Fruit fly (Drosophila melanogaster) whole organism, embryonic: Measurements from ENCODE around the gene Veneno.

Experiments used
- Abd-B ChIP-seq: fragments of 200-800 bp; sonication (Bioruptor generic); optimal IDR thresholded peaks from 2 replicates; lab custom pipeline; 2018; ENCODE audit warnings: missing biosample characterization, mild to moderate bottlenecking, missing genetic modification characterization, moderate library complexity
- Atf6 ChIP-seq: fragments of 200-800 bp; sonication (Bioruptor generic); IDR thresholded peaks from 2 replicates; pipeline ENCODE4 v1.3.6; 2022; ENCODE audit warnings: missing biosample characterization, missing genetic modification characterization
- Bdp1 ChIP-seq: fragments of 200-800 bp; sonication (Bioruptor generic); optimal IDR thresholded peaks from 3 replicates; lab custom pipeline; 2016; ENCODE audit warnings: missing biosample characterization, missing genetic modification characterization
- CG10147 ChIP-seq: fragments of 200-800 bp; sonication (Bioruptor generic); optimal IDR thresholded peaks from 2 replicates; lab custom pipeline; 2019; ENCODE audit warnings: missing biosample characterization, mild to moderate bottlenecking, missing genetic modification characterization, moderate library complexity
- CG10979 ChIP-seq: fragments of 200-800 bp; sonication (Bioruptor generic); optimal IDR thresholded peaks from 2 replicates; lab custom pipeline; 2018; ENCODE audit warnings: missing biosample characterization, mild to moderate bottlenecking, missing genetic modification characterization, moderate library complexity
- CG11085 ChIP-seq: fragments of 200-800 bp; sonication (Bioruptor generic); IDR thresholded peaks from 2 replicates; pipeline ENCODE4 v1.3.6; 2022; ENCODE audit warnings: missing biosample characterization, missing genetic modification characterization
- CG11696 ChIP-seq: fragments of 200-800 bp; sonication (Bioruptor generic); IDR thresholded peaks from 2 replicates; pipeline ENCODE4 v1.3.6; 2022; ENCODE audit warnings: missing biosample characterization, missing genetic modification characterization
- CG12219 ChIP-seq: fragments of 200-800 bp; sonication (Bioruptor generic); optimal IDR thresholded peaks from 3 replicates; lab custom pipeline; 2018; ENCODE audit warnings: missing biosample characterization, mild to moderate bottlenecking, missing genetic modification characterization
- CG15696 ChIP-seq: fragments of 200-800 bp; sonication (Bioruptor generic); optimal IDR thresholded peaks from 2 replicates; lab custom pipeline; 2019; ENCODE audit warnings: missing biosample characterization, mild to moderate bottlenecking, missing genetic modification characterization, moderate library complexity
- CG17385 ChIP-seq: fragments of 200-800 bp; sonication (Bioruptor generic); optimal IDR thresholded peaks from 3 replicates; lab custom pipeline; 2018; ENCODE audit warnings: missing biosample characterization, mild to moderate bottlenecking, missing genetic modification characterization
- CG2116 ChIP-seq: fragments of 200-800 bp; sonication (Bioruptor generic); optimal IDR thresholded peaks from 3 replicates; lab custom pipeline; 2018; ENCODE audit warnings: missing biosample characterization, mild to moderate bottlenecking, missing genetic modification characterization
- CG34422 ChIP-seq: fragments of 200-800 bp; sonication (Bioruptor generic); IDR thresholded peaks from 3 replicates; pipeline ENCODE4 v1.3.6; 2022; ENCODE audit warnings: missing biosample characterization, missing genetic modification characterization
- CG3995 ChIP-seq: fragments of 200-800 bp; sonication (Bioruptor generic); optimal IDR thresholded peaks from 3 replicates; lab custom pipeline; 2016; ENCODE audit warnings: missing biosample characterization, missing genetic modification characterization
- CG4730 ChIP-seq: fragments of 200-800 bp; sonication (Bioruptor generic); IDR thresholded peaks from 2 replicates; pipeline ENCODE4 v1.3.6; 2022; ENCODE audit warnings: missing biosample characterization, missing genetic modification characterization
- CG6175 ChIP-seq: fragments of 200-800 bp; sonication (Bioruptor generic); IDR thresholded peaks from 3 replicates; pipeline ENCODE4 v1.3.6; 2022; ENCODE audit warnings: missing biosample characterization, missing genetic modification characterization
- CG6254 ChIP-seq: fragments of 200-800 bp; sonication (Bioruptor generic); optimal IDR thresholded peaks from 3 replicates; lab custom pipeline; 2017; ENCODE audit warnings: mild to moderate bottlenecking, missing biosample characterization, missing genetic modification reagents, missing genetic modification characterization
- CG6683 ChIP-seq: fragments of 200-800 bp; sonication (Bioruptor generic); optimal IDR thresholded peaks from 2 replicates; lab custom pipeline; 2017; ENCODE audit warnings: missing biosample characterization, mild to moderate bottlenecking, missing genetic modification characterization, missing genetic modification reagents
- CG7357 ChIP-seq: fragments of 200-800 bp; sonication (Bioruptor generic); IDR thresholded peaks from 3 replicates; pipeline ENCODE4 v1.3.6; 2022; ENCODE audit warnings: missing biosample characterization, missing genetic modification characterization
- CG7745 ChIP-seq: fragments of 200-800 bp; sonication (Bioruptor generic); optimal IDR thresholded peaks from 2 replicates; lab custom pipeline; 2018; ENCODE audit warnings: missing biosample characterization, mild to moderate bottlenecking, missing genetic modification characterization, moderate library complexity
- CG7786 ChIP-seq: fragments of 200-800 bp; sonication (Bioruptor generic); optimal IDR thresholded peaks from 2 replicates; lab custom pipeline; 2016; ENCODE audit warnings: missing biosample characterization, missing genetic modification characterization
- CG7928 ChIP-seq: fragments of 200-800 bp; sonication (Bioruptor generic); optimal IDR thresholded peaks from 2 replicates; lab custom pipeline; 2017; ENCODE audit warnings: missing biosample characterization, mild to moderate bottlenecking, missing genetic modification characterization
- CG7987 ChIP-seq: fragments of 200-800 bp; sonication (Bioruptor generic); optimal IDR thresholded peaks from 2 replicates; lab custom pipeline; 2018; ENCODE audit warnings: missing biosample characterization, mild to moderate bottlenecking, missing genetic modification characterization, moderate library complexity
- D ChIP-seq, 2 experiments: fragments of 200-800 bp in 1 of 2; fragments of >200 bp in 1 of 2; sonication (Bioruptor generic) in 1 of 2; optimal IDR thresholded peaks; 2 replicates in 1 of 2; 3 replicates in 1 of 2; lab custom pipeline; 2017; ENCODE audit warnings: mild to moderate bottlenecking in 1 of 2, missing biosample characterization in 1 of 2, missing genetic modification characterization in 1 of 2, missing genetic modification reagents in 1 of 2
- Dad ChIP-seq: fragments of 200-800 bp; sonication (Bioruptor generic); optimal IDR thresholded peaks from 3 replicates; lab custom pipeline; 2016; ENCODE audit warnings: missing biosample characterization, missing genetic modification characterization
- Dek ChIP-seq: fragments of 200-800 bp; sonication (Bioruptor generic); optimal IDR thresholded peaks from 3 replicates; lab custom pipeline; 2019; ENCODE audit warnings: missing biosample characterization, mild to moderate bottlenecking, missing genetic modification characterization, moderate library complexity
- Elba2 ChIP-seq: fragments of 200-800 bp; sonication (Bioruptor generic); optimal IDR thresholded peaks from 3 replicates; lab custom pipeline; 2016; ENCODE audit warnings: missing biosample characterization, missing genetic modification characterization
- Fer3 ChIP-seq: fragments of 200-800 bp; sonication (Bioruptor generic); optimal IDR thresholded peaks from 2 replicates; lab custom pipeline; 2018; ENCODE audit warnings: missing biosample characterization, mild to moderate bottlenecking, missing genetic modification characterization, moderate library complexity
- Hmr ChIP-seq: fragments of 200-800 bp; sonication (Bioruptor generic); optimal IDR thresholded peaks from 3 replicates; lab custom pipeline; 2017; ENCODE audit warnings: mild to moderate bottlenecking, missing biosample characterization, missing genetic modification reagents, missing genetic modification characterization
- Hr39 ChIP-seq: fragments of >200 bp; optimal IDR thresholded peaks from 2 replicates; lab custom pipeline; 2017
- Mad ChIP-seq: fragments of 200-800 bp; sonication (Bioruptor generic); optimal IDR thresholded peaks from 2 replicates; lab custom pipeline; 2016; ENCODE audit warnings: missing biosample characterization, missing genetic modification characterization
- Myb ChIP-seq: fragments of 200-800 bp; sonication (Bioruptor generic); optimal IDR thresholded peaks from 2 replicates; lab custom pipeline; 2016; ENCODE audit warnings: missing biosample characterization, missing genetic modification characterization
- NK7.1 ChIP-seq: fragments of 200-800 bp; sonication (Bioruptor generic); optimal IDR thresholded peaks from 3 replicates; lab custom pipeline; 2016; ENCODE audit warnings: missing biosample characterization, missing genetic modification characterization
- Nf-YA ChIP-seq: fragments of 200-800 bp; sonication (Bioruptor generic); IDR thresholded peaks from 2 replicates; pipeline ENCODE4 v1.3.6; 2022; ENCODE audit warnings: missing biosample characterization, missing genetic modification characterization
- PHDP ChIP-seq: fragments of 200-800 bp; sonication (Bioruptor generic); optimal IDR thresholded peaks from 3 replicates; lab custom pipeline; 2018; ENCODE audit warnings: missing biosample characterization, mild to moderate bottlenecking, missing genetic modification characterization, moderate library complexity
- Sox100B ChIP-seq: fragments of 200-800 bp; sonication (Bioruptor generic); optimal IDR thresholded peaks from 3 replicates; lab custom pipeline; 2018; ENCODE audit warnings: missing biosample characterization, mild to moderate bottlenecking, missing genetic modification characterization
- Trl ChIP-seq, 3 experiments: fragments of >200 bp in 2 of 3; fragments of 200-800 bp in 1 of 3; sonication (Bioruptor generic) in 1 of 3; optimal IDR thresholded peaks; 2 replicates in 1 of 3; 3 replicates in 2 of 3; lab custom pipeline; 2016 to 2017; ENCODE audit warnings: missing biosample characterization in 1 of 3, missing genetic modification characterization in 1 of 3
- chif ChIP-seq, 2 experiments: fragments of 200-800 bp; sonication (Bioruptor generic); optimal IDR thresholded peaks; 3 replicates each; lab custom pipeline; 2016; ENCODE audit warnings: missing biosample characterization in 2 of 2, missing genetic modification characterization in 2 of 2
- ewg ChIP-seq: fragments of 200-800 bp; sonication (Bioruptor generic); optimal IDR thresholded peaks from 3 replicates; lab custom pipeline; 2017; ENCODE audit warnings: mild to moderate bottlenecking, missing biosample characterization, missing genetic modification reagents, missing genetic modification characterization
- gro ChIP-seq: fragments of 200-800 bp; sonication (Bioruptor generic); optimal IDR thresholded peaks from 2 replicates; lab custom pipeline; 2016; ENCODE audit warnings: missing biosample characterization, missing genetic modification characterization
- hb ChIP-seq: fragments of 200-800 bp; sonication (Bioruptor generic); IDR thresholded peaks from 3 replicates; pipeline ENCODE4 v1.3.6; 2022; ENCODE audit warnings: missing biosample characterization, missing genetic modification characterization; ENCODE audit not compliant: partially characterized antibody
- lmd ChIP-seq: fragments of 200-800 bp; sonication (Bioruptor generic); IDR thresholded peaks from 2 replicates; pipeline ENCODE4 v1.3.6; 2022; ENCODE audit warnings: missing biosample characterization, missing genetic modification characterization
- mam ChIP-seq: fragments of 200-800 bp; sonication (Bioruptor generic); optimal IDR thresholded peaks from 3 replicates; lab custom pipeline; 2016; ENCODE audit warnings: missing biosample characterization, missing genetic modification characterization
- repo ChIP-seq: fragments of 200-800 bp; sonication (Bioruptor generic); optimal IDR thresholded peaks from 2 replicates; lab custom pipeline; 2016; ENCODE audit warnings: missing biosample characterization, missing genetic modification characterization
- run ChIP-seq: fragments of 200-800 bp; sonication (Bioruptor generic); optimal IDR thresholded peaks from 3 replicates; lab custom pipeline; 2018; ENCODE audit warnings: missing biosample characterization, mild to moderate bottlenecking, missing genetic modification characterization
- sens ChIP-seq: fragments of 200-800 bp; sonication (Bioruptor generic); peaks from one replicate; lab custom pipeline; 2016; ENCODE audit warnings: missing biosample characterization, missing genetic modification characterization
- sens-2 ChIP-seq: fragments of 200-800 bp; sonication (Bioruptor generic); IDR thresholded peaks from 2 replicates; pipeline ENCODE4 v1.3.6; 2022; ENCODE audit warnings: missing biosample characterization, missing genetic modification characterization
- slou ChIP-seq: fragments of 200-800 bp; sonication (Bioruptor generic); optimal IDR thresholded peaks from 3 replicates; lab custom pipeline; 2016; ENCODE audit warnings: missing biosample characterization, missing genetic modification characterization
- stc ChIP-seq: fragments of 200-800 bp; sonication (Bioruptor generic); IDR thresholded peaks from 2 replicates; pipeline ENCODE4 v1.3.6; 2022; ENCODE audit warnings: missing biosample characterization, missing genetic modification characterization
- vfl ChIP-seq: fragments of 200-800 bp; sonication (Bioruptor generic); optimal IDR thresholded peaks from 2 replicates; lab custom pipeline; 2016; ENCODE audit warnings: missing biosample characterization, missing genetic modification characterization
- vnd ChIP-seq: fragments of 200-800 bp; sonication (Bioruptor generic); IDR thresholded peaks from 3 replicates; pipeline ENCODE4 v1.3.6; 2022; ENCODE audit warnings: missing biosample characterization, missing genetic modification characterization; ENCODE audit not compliant: partially characterized antibody
- zfh1 ChIP-seq: fragments of 200-800 bp; sonication (Bioruptor generic); IDR thresholded peaks from 3 replicates; pipeline ENCODE4 v1.3.6; 2022; ENCODE audit warnings: missing biosample characterization, missing genetic modification characterization

Veneno gene

DNA sequence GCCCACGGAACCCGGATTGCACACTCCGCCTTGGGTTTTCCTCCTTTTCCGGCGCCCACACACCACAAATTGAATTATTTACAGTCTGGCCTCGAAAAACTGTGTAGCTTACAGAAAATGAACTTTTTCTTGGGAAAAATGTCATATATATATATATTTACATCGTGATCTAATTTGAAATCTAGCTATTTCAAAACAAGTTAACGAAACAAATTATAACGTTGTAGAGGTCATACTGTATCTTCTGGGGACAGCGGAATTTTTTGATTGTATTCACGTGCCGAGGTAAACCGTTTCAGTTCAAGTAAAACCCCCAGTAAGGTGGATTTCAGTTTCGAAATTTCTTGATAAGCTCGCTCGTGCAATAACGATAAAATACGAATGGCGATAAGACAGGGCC lies 7.9 kb downstream of the Veneno start:
- TF ChIP-seq stc (peak; percentile 79), sens-2 (peak; percentile 24; the same call in 1 of the 2 replicates), CG3995 (GFP tag; lab: Kevin White, UChicago) (no peak), CG4730 (GFP tag; lab: Robert Waterston, UW) (peak; percentile 47), gro (GFP tag; lab: Kevin White, UChicago) (no peak), CG10147 (GFP tag; lab: Kevin White, UChicago) (peak; percentile 6), Sox100B (no peak), NK7.1 (GFP tag; lab: Kevin White, UChicago) (no peak), CG10979 (peak; percentile 7), lmd (peak; percentile 74), Mad (GFP tag; lab: Kevin White, UChicago) (no peak), CG15696 (tag; lab: Kevin White, UChicago) (no peak), CG6254 (GFP tag; lab: Kevin White, UChicago) (peak; percentile 22), Hmr (GFP tag; lab: Kevin White, UChicago) (peak; percentile 64), CG11085 (GFP tag; lab: Robert Waterston, UW) (peak; percentile 68), Dad (GFP tag; lab: Kevin White, UChicago) (no peak), hb (GFP tag; lab: Robert Waterston, UW) (no peak), vnd (GFP tag; lab: Robert Waterston, UW) (no peak), Trl (optimal IDR thresholded peaks at IDR 0.05; lab: Kevin White, UChicago) (no peak), Trl (GFP tag; optimal IDR thresholded peaks at IDR 0.05; lab: Kevin White, UChicago) (no peak), chif (GFP tag; optimal IDR thresholded peaks at IDR 0.05; lab: Kevin White, UChicago) (no peak), CG7357 (no peak), run (tag; lab: Kevin White, UChicago) (peak; percentile 7), Bdp1 (GFP tag; lab: Kevin White, UChicago) (no peak), CG12219 (GFP tag; lab: Kevin White, UChicago) (peak; percentile 23), CG7745 (tag; lab: Kevin White, UChicago) (no peak), CG6175 (GFP tag; lab: Robert Waterston, UW) (peak; percentile 38; the same call in 2 of the 3 replicates), Fer3 (tag; lab: Kevin White, UChicago) (peak; percentile 66), Myb (GFP tag; lab: Kevin White, UChicago) (no peak), CG7786 (GFP tag; lab: Kevin White, UChicago) (no peak), CG2116 (GFP tag; lab: Kevin White, UChicago) (no peak), CG34422 (GFP tag; lab: Robert Waterston, UW) (peak; percentile 54; the same call in 2 of the 3 replicates), sens (peak; percentile 85), Abd-B (no peak), Nf-YA (GFP tag; lab: Robert Waterston, UW) (peak; percentile 63), CG7928 (GFP tag; lab: Kevin White, UChicago) (peak; percentile 14), CG17385 (GFP tag; lab: Kevin White, UChicago) (peak; percentile 38), vfl (GFP tag; lab: Kevin White, UChicago) (peak; percentile 10), CG7987 (no peak), Atf6 (GFP tag; lab: Robert Waterston, UW) (peak; percentile 19; the same call in 1 of the 2 replicates), D (optimal IDR thresholded peaks at IDR 0.05; lab: Kevin White, UChicago) (no peak), D (GFP tag; optimal IDR thresholded peaks at IDR 0.05; lab: Kevin White, UChicago) (no peak), mam (peak; percentile 40), PHDP (peak; percentile 69), slou (no peak), Elba2 (GFP tag; lab: Kevin White, UChicago) (no peak), ewg (GFP tag; lab: Kevin White, UChicago) (no peak), Dek (peak; percentile 2), repo (GFP tag; lab: Kevin White, UChicago) (no peak), zfh1 (GFP tag; lab: Robert Waterston, UW) (no peak; the same call in 2 of the 3 replicates), Hr39 (lab: Kevin White, UChicago) (no peak), CG6683 (GFP tag; lab: Kevin White, UChicago) (no peak), CG11696 (GFP tag; lab: Robert Waterston, UW) (peak; percentile 48)
